Worm (Caenorhabditis elegans) whole organism, L3 larva: Measurements from ENCODE around the gene F14H12.3.

ENCODE experiments used
- R02D3.7 ChIP-seq: fragments of 150-350 bp; optimal IDR thresholded peaks from 2 replicates; lab custom pipeline; 2014; ENCODE audit warnings: missing biosample characterization, missing genetic modification characterization
- aly-2 ChIP-seq: fragments of 150-350 bp; optimal IDR thresholded peaks from 2 replicates; lab custom pipeline; 2014; ENCODE audit warnings: missing biosample characterization, missing genetic modification characterization
- ama-1 ChIP-seq: fragments of 150-350 bp; optimal IDR thresholded peaks from 2 replicates; lab custom pipeline; 2018
- ceh-16 ChIP-seq: sonication (generic microtip); optimal IDR thresholded peaks from 2 replicates; lab custom pipeline; 2017; ENCODE audit warnings: missing biosample characterization, missing genetic modification characterization
- ceh-28 ChIP-seq: fragments of 150-350 bp; optimal IDR thresholded peaks from 2 replicates; lab custom pipeline; 2014; ENCODE audit warnings: missing biosample characterization, missing genetic modification reagents, missing genetic modification characterization
- ceh-82 ChIP-seq: fragments of 150-350 bp; optimal IDR thresholded peaks from 2 replicates; lab custom pipeline; 2014; ENCODE audit warnings: missing biosample characterization, missing genetic modification characterization
- daf-12 ChIP-seq: fragments of 150-350 bp; optimal IDR thresholded peaks from 2 replicates; lab custom pipeline; 2014; ENCODE audit warnings: missing biosample characterization, missing genetic modification reagents, missing genetic modification characterization
- egl-27 ChIP-seq: sonication (generic microtip); optimal IDR thresholded peaks from 4 replicates; lab custom pipeline; 2017; ENCODE audit warnings: missing biosample characterization, missing genetic modification reagents, missing genetic modification characterization
- egl-5 ChIP-seq: fragments of 150-350 bp; optimal IDR thresholded peaks from 2 replicates; lab custom pipeline; 2017; ENCODE audit warnings: missing biosample characterization, missing genetic modification reagents, missing genetic modification characterization, inconsistent platforms
- elt-2 ChIP-seq: sonication (generic microtip); optimal IDR thresholded peaks from 2 replicates; lab custom pipeline; 2016; ENCODE audit warnings: missing genetic modification reagents, mild to moderate bottlenecking, missing genetic modification characterization, missing compliant biosample characterization
- eor-1 ChIP-seq, 2 experiments: fragments of 150-350 bp; optimal IDR thresholded peaks; 2 replicates each; lab custom pipeline; 2014 to 2018; ENCODE audit warnings: missing biosample characterization in 2 of 2, missing genetic modification characterization in 2 of 2
- fos-1 ChIP-seq: fragments of 150-350 bp; optimal IDR thresholded peaks from 2 replicates; lab custom pipeline; 2014; ENCODE audit warnings: missing biosample characterization, missing genetic modification characterization
- hmg-11 ChIP-seq: sonication (generic microtip); optimal IDR thresholded peaks from 2 replicates; lab custom pipeline; 2016; ENCODE audit warnings: missing genetic modification characterization, missing compliant biosample characterization
- lin-39 ChIP-seq: fragments of 150-350 bp; optimal IDR thresholded peaks from 2 replicates; lab custom pipeline; 2018; ENCODE audit warnings: missing biosample characterization, missing genetic modification reagents, missing genetic modification characterization
- lsy-12 ChIP-seq: sonication (generic microtip); optimal IDR thresholded peaks from 2 replicates; lab custom pipeline; 2016; ENCODE audit warnings: mild to moderate bottlenecking, missing genetic modification characterization, missing compliant biosample characterization
- mdl-1 ChIP-seq: fragments of 150-350 bp; optimal IDR thresholded peaks from 2 replicates; lab custom pipeline; 2014; ENCODE audit warnings: missing biosample characterization, missing genetic modification characterization
- nfya-1 ChIP-seq: sonication (generic microtip); optimal IDR thresholded peaks from 2 replicates; lab custom pipeline; 2017; ENCODE audit warnings: missing genetic modification characterization, mild to moderate bottlenecking, missing compliant biosample characterization, antibody characterized with exemption, moderate library complexity; ENCODE audit not compliant: insufficient read depth
- nhr-12 ChIP-seq: fragments of 150-350 bp; optimal IDR thresholded peaks from 2 replicates; lab custom pipeline; 2014; ENCODE audit warnings: missing biosample characterization, missing genetic modification characterization
- nhr-23 ChIP-seq: fragments of 150-350 bp; optimal IDR thresholded peaks from 2 replicates; lab custom pipeline; 2014; ENCODE audit warnings: missing biosample characterization, missing genetic modification reagents, missing genetic modification characterization
- nhr-25 ChIP-seq: sonication (generic microtip); optimal IDR thresholded peaks from 2 replicates; lab custom pipeline; 2017; ENCODE audit warnings: missing biosample characterization, missing genetic modification characterization
- nhr-28 ChIP-seq: fragments of 150-350 bp; optimal IDR thresholded peaks from 2 replicates; lab custom pipeline; 2014; ENCODE audit warnings: missing biosample characterization, missing genetic modification characterization
- nhr-67 ChIP-seq: fragments of 150-350 bp; optimal IDR thresholded peaks from 2 replicates; lab custom pipeline; 2014; ENCODE audit warnings: missing biosample characterization, missing genetic modification characterization
- nhr-76 ChIP-seq: fragments of 150-350 bp; sonication (generic microtip); optimal IDR thresholded peaks from 5 replicates; lab custom pipeline; 2014; ENCODE audit warnings: missing biosample characterization, missing genetic modification characterization
- sea-2 ChIP-seq: fragments of 150-350 bp; sonication (generic microtip); optimal IDR thresholded peaks from 4 replicates; lab custom pipeline; 2014; ENCODE audit warnings: missing biosample characterization, missing genetic modification reagents, missing genetic modification characterization
- snpc-4 ChIP-seq: fragments of 150-350 bp; optimal IDR thresholded peaks from 2 replicates; lab custom pipeline; 2014; ENCODE audit warnings: missing biosample characterization, missing genetic modification characterization
- unc-39 ChIP-seq: sonication (generic microtip); optimal IDR thresholded peaks from 4 replicates; lab custom pipeline; 2017; ENCODE audit warnings: missing biosample characterization, missing genetic modification characterization
- unc-62 ChIP-seq: fragments of 150-350 bp; sonication (generic microtip); optimal IDR thresholded peaks from 4 replicates; lab custom pipeline; 2014; ENCODE audit warnings: missing biosample characterization, missing genetic modification reagents, missing genetic modification characterization
- zag-1 ChIP-seq: fragments of 150-350 bp; optimal IDR thresholded peaks from 2 replicates; lab custom pipeline; 2014; ENCODE audit warnings: missing biosample characterization, missing genetic modification characterization
- ztf-11 ChIP-seq: fragments of 150-350 bp; optimal IDR thresholded peaks from 2 replicates; lab custom pipeline; 2014; ENCODE audit warnings: missing biosample characterization, missing genetic modification characterization

F14H12.3 gene

ce11 chrX:4343915-4344314 is at the start of gene F14H12.3:
Gene F14H12.3, plus strand, starts transcription at chrX:4344215.
- TF ChIP-seq aly-2 (tag; lab: Kevin White, UChicago) (no peak), lsy-12 (tag; lab: Kevin White, UChicago) (no peak), ama-1 (no peak), ceh-16 (tag; lab: Kevin White, UChicago) (no peak)
- TF ChIP-seq, all 47 proteins: peak for 0

DNA sequence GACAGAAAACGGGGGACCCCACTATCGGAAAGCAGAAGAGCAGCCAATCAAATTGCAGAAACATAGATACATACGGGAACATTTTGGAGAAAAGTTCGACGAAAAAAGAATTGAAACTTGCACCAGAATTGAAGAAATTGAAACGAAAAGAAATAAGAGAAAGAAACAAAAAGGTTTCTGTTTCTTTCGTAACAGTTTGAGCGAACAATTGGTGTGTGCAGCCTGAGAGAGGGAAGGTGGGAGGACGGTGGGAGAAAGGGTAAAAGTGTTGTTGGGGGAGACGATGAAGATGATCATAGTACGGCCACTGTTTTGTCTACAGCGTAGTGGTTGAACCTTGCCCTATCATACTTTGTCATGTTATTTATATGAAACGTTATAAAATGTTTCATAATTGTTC is 49.1 kb upstream of the F14H12.3 start:
- TF ChIP-seq elt-2, result peak; percentile 32
- TF ChIP-seq nhr-67, result no peak

DNA sequence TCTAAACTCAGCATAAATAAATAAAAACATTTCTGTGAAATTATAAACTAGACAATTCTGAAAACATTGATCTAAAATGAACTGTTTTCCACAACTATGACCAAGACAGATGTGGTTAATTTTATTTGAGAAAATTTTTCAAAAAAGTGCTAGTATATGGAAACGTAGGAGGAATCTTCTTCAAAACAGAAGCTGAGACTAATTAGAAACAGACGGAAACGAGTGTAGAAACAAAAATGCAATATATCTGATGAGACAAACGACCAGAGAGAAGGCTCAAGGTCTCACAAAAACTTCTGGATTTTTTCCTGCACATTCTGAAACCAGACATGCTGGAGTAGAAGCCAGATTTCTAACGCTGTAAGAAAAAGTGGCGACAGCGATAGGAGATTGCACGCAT is 48.1 kb upstream of the F14H12.3 start:
- no peak for TF ChIP-seq mdl-1 (tag; lab: Kevin White, UChicago)
- no peak for TF ChIP-seq hmg-11 (tag; lab: Kevin White, UChicago)
- no peak for TF ChIP-seq egl-5
- TF ChIP-seq nhr-25 (tag; lab: Kevin White, UChicago), result no peak
- TF ChIP-seq egl-27 (tag; lab: Kevin White, UChicago), result no peak
- no peak for TF ChIP-seq nhr-12 (tag; lab: Kevin White, UChicago)
- TF ChIP-seq ama-1, result no peak
- TF ChIP-seq, all 47 proteins: peak for 0

DNA sequence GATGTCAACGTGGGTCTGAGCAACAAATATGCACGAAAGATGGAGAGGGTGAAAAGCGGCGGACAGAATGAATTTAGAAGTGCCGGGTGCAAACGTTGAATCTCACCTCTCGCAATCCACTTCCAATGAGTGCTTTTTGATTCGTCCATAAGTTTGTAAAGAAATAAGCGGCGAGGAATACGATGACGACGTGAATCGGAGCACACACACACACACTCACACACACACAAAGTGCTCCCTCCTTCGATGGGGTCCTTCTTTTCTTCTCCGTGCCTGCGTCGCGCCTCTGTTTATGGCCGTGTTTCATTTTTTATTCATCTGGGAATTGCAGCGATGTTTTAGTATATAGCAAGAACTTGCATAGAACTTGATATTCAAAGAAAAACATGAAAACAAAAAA is 46.6 kb upstream of the F14H12.3 start, which contains the start of gene paf-2:
Gene paf-2, minus strand, starts transcription at position 290 of the 400 bp plus-strand sequence.
- TF ChIP-seq egl-5 (peak; percentile 1), lin-39 (tag; lab: Kevin White, UChicago) (peak; percentile 21), nhr-76 (tag; lab: Kevin White, UChicago) (no peak)
- TF ChIP-seq, all 47 proteins: peak for 2

DNA sequence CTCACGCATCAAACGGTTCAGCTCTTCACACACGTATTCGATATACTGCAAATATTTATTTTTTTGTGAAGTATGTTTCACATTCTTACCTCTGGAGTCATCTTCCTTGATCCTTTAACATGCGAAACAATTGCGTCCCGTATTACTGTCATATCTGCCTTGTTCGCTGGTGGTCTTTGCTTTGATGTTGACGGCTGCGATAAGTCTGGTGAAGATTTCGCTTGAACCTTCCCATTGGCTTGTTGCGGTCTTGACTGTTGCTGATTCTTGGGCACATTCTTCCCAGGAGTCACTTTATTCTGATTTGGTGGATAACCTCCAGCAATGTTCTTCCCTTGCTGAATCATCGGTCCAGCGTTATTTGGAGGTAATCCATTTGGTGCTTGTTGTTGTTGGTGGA is 40.8 kb upstream of the F14H12.3 start:
- no peak for TF ChIP-seq nhr-28 (tag; lab: Kevin White, UChicago)
- TF ChIP-seq, all 47 proteins: peak for 0

DNA sequence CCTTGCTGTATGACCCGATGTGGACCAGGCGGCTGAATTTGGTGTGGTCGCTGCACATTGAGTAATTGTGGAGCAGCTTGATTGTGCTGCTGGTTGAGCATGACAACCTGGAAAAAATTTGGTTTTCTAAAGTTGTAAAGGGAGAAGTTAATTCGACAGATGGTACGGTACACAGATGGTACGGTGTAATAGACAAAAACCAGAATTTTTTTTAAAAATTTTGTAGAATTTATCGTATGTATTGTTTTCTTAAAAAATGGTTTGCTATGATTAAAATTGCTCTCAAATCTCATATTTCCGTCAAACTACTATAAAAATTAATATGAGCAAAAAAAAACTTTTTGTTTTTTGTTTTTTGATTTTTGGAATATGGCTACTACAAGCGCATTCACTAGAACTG is 37.2 kb upstream of the F14H12.3 start, which contains the start of gene pqn-15:
Gene pqn-15, minus strand, starts transcription at position 101 of the 400 bp plus-strand sequence.
- TF ChIP-seq snpc-4 (no peak), ztf-11 (no peak), ceh-16 (tag; lab: Kevin White, UChicago) (no peak), ceh-28 (tag; lab: Kevin White, UChicago) (no peak), nfya-1 (tag; lab: Kevin White, UChicago) (no peak), eor-1 (tag; optimal IDR thresholded peaks at IDR 0.05; lab: Kevin White, UChicago) (no peak), daf-12 (tag; lab: Kevin White, UChicago) (no peak), ama-1 (no peak), fos-1 (tag; lab: Kevin White, UChicago) (no peak), mdl-1 (tag; lab: Kevin White, UChicago) (no peak), hmg-11 (tag; lab: Kevin White, UChicago) (no peak), egl-5 (no peak), ceh-82 (tag; lab: Kevin White, UChicago) (no peak), nhr-67 (no peak), sea-2 (GFP tag; lab: Kevin White, UChicago) (no peak), unc-39 (tag; lab: Kevin White, UChicago) (no peak), unc-62 (GFP tag; lab: Kevin White, UChicago) (no peak), R02D3.7 (tag; lab: Kevin White, UChicago) (no peak)

DNA sequence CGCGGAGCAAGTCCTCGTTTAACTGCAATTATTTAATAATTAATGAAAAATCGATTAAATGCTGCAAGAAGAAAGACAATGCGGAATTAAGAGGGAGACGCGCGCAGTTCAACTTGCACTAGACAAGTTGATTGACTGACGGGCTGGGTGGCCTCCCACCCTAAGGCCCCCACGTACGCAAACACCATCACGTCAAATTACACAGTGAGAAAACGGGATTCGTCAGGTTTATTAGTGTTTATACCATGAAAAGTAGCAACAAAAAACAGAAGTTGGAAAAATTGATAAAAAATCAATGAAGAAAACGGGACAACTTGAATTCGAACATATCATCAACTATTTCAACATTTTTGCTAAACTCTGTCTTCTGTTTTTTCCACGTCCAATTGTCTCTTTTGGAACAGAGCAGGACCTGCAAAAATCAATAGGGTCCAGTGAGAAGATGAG is 36.4 kb upstream of the F14H12.3 start:
- TF ChIP-seq nhr-23 (tag; lab: Kevin White, UChicago), result no peak
- TF ChIP-seq hmg-11 (tag; lab: Kevin White, UChicago), result peak; percentile 75
- TF ChIP-seq lsy-12 (tag; lab: Kevin White, UChicago), result peak; percentile 19
- peak; percentile 50 for TF ChIP-seq nhr-25 (tag; lab: Kevin White, UChicago)
- TF ChIP-seq nfya-1 (tag; lab: Kevin White, UChicago), result peak; percentile 44
- no peak for TF ChIP-seq ceh-82 (tag; lab: Kevin White, UChicago)
- peak; percentile 25 for TF ChIP-seq elt-2
- TF ChIP-seq zag-1 (tag; lab: Kevin White, UChicago), result no peak
- TF ChIP-seq, all 47 proteins: peak for 5
